Worm (Caenorhabditis elegans) whole organism, L3 larva: ENCODE measurements around the gene ZK1010.2.

Experiments
- ZK546.5 ChIP-seq: sonication (generic microtip); optimal IDR thresholded peaks from 2 replicates; lab custom pipeline; 2017; ENCODE audit warnings: missing biosample characterization, missing genetic modification characterization
- ama-1 ChIP-seq: fragments of 150-350 bp; optimal IDR thresholded peaks from 2 replicates; lab custom pipeline; 2018
- egl-27 ChIP-seq: sonication (generic microtip); optimal IDR thresholded peaks from 4 replicates; lab custom pipeline; 2017; ENCODE audit warnings: missing biosample characterization, missing genetic modification reagents, missing genetic modification characterization
- elt-1 ChIP-seq: fragments of 150-350 bp; optimal IDR thresholded peaks from 2 replicates; lab custom pipeline; 2014; ENCODE audit warnings: missing biosample characterization, missing genetic modification characterization
- elt-2 ChIP-seq: sonication (generic microtip); optimal IDR thresholded peaks from 2 replicates; lab custom pipeline; 2016; ENCODE audit warnings: missing genetic modification reagents, mild to moderate bottlenecking, missing genetic modification characterization, missing compliant biosample characterization
- hmg-11 ChIP-seq: sonication (generic microtip); optimal IDR thresholded peaks from 2 replicates; lab custom pipeline; 2016; ENCODE audit warnings: missing genetic modification characterization, missing compliant biosample characterization
- mdl-1 ChIP-seq: fragments of 150-350 bp; optimal IDR thresholded peaks from 2 replicates; lab custom pipeline; 2014; ENCODE audit warnings: missing biosample characterization, missing genetic modification characterization
- nhr-77 ChIP-seq: fragments of 150-350 bp; optimal IDR thresholded peaks from 2 replicates; lab custom pipeline; 2014; ENCODE audit warnings: missing biosample characterization, missing genetic modification characterization
- unc-62 ChIP-seq: fragments of 150-350 bp; sonication (generic microtip); optimal IDR thresholded peaks from 4 replicates; lab custom pipeline; 2014; ENCODE audit warnings: missing biosample characterization, missing genetic modification reagents, missing genetic modification characterization
- ztf-11 ChIP-seq: fragments of 150-350 bp; optimal IDR thresholded peaks from 2 replicates; lab custom pipeline; 2014; ENCODE audit warnings: missing biosample characterization, missing genetic modification characterization
- ztf-4 ChIP-seq: fragments of 150-350 bp; optimal IDR thresholded peaks from 2 replicates; lab custom pipeline; 2014; ENCODE audit warnings: missing biosample characterization, missing genetic modification characterization

DNA sequence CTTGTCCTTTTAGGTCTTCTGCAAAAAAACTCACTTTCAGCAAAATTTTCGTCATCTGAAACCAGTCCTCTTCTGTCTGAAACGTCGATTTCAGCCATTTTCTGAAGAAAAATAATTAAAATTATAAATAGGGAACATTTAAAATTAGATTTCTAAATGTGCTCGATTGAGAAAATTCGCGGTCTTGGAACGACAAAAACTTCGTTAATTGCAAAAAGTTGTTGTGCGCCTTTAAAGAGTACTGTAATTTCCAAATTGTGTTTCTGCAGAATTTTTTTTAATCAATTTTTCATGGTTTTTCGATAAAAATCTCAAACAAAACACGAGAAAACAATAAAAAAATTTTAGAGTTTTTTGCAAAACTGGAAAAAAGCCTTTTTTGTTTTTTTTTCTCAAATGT is 10.8 kb downstream of the ZK1010.2 start, which contains the start of gene ttm-1:
- no peak for TF ChIP-seq ama-1 (lab: Kevin White, UChicago)
- TF ChIP-seq ZK546.5 (tag; lab: Kevin White, UChicago): no peak
- TF ChIP-seq ztf-11 (tag; lab: Kevin White, UChicago): no peak
- TF ChIP-seq hmg-11: no peak
- TF ChIP-seq mdl-1 (tag; lab: Kevin White, UChicago): no peak
- TF ChIP-seq elt-1 (tag; lab: Kevin White, UChicago): no peak
- TF ChIP-seq elt-2: no peak
- no peak for TF ChIP-seq unc-62 (GFP tag; lab: Kevin White, UChicago)
- no peak for TF ChIP-seq egl-27 (tag; lab: Kevin White, UChicago)
- TF ChIP-seq nhr-77 (tag; lab: Kevin White, UChicago): no peak
- TF ChIP-seq ztf-4 (tag; lab: Kevin White, UChicago): no peak
